Fruit fly (Drosophila melanogaster): ENCODE measurements around the gene Meltrin.

The Meltrin gene

DNA sequence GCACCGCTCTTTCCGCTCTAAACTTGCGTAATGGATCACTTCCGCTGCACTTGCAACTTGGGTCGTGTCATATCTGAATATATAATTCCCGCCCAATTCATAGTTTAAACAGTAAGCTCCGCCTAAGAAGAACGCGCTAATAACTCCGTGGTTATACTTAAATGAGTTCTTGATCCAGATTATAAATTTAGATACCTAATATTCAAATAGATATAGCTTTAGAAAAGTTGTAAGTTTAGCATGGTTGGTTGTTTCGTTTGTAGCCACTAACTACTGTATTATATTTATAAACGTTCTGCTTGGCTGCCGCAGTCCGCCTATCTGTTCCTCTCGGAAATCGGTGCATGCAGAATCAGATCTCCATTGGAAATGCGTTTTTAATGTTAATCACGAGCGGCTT, 45.8 kb upstream of the Meltrin start (continued):
- TF ChIP-seq D (optimal IDR thresholded peaks at IDR 0.05) (no peak), D (GFP tag; optimal IDR thresholded peaks at IDR 0.05) (peak; percentile 47), Dek (tag; optimal IDR thresholded peaks at IDR 0.05) (no peak), vnd (GFP tag; IDR thresholded peaks at IDR 0.05; ENCODE audit: partially characterized antibody) (no peak), CG5245 (GFP tag; optimal IDR thresholded peaks at IDR 0.05) (no peak), pfk (GFP tag; optimal IDR thresholded peaks at IDR 0.05) (no peak), CG9437 (GFP tag; optimal IDR thresholded peaks at IDR 0.05) (peak; percentile 28), ewg (GFP tag; optimal IDR thresholded peaks at IDR 0.05) (peak; percentile 36), chif (GFP tag; optimal IDR thresholded peaks at IDR 0.05) (peak; percentile 26 to 51), Atf-2 (GFP tag; optimal IDR thresholded peaks at IDR 0.05) (no peak), bab2 (GFP tag; optimal IDR thresholded peaks at IDR 0.05) (peak; percentile 20), CG17568 (GFP tag; optimal IDR thresholded peaks at IDR 0.05) (peak; percentile 34), jigr1 (GFP tag; IDR thresholded peaks at IDR 0.05) (no peak), Usf (GFP tag; optimal IDR thresholded peaks at IDR 0.05) (no peak), CG11456 (GFP tag; IDR thresholded peaks at IDR 0.05) (no peak), ac (GFP tag; optimal IDR thresholded peaks at IDR 0.05) (no peak), wek (GFP tag; optimal IDR thresholded peaks at IDR 0.05) (no peak), CG14667 (GFP tag; IDR thresholded peaks at IDR 0.05) (no peak), Meics (GFP tag; optimal IDR thresholded peaks at IDR 0.05) (peak; percentile 3), Oli (tag; optimal IDR thresholded peaks at IDR 0.05) (peak; percentile 60), gem (tag; optimal IDR thresholded peaks at IDR 0.05) (peak; percentile 75), rib (GFP tag; IDR thresholded peaks at IDR 0.05) (no peak), CG10979 (tag; optimal IDR thresholded peaks at IDR 0.05) (peak; percentile 65), Bdp1 (GFP tag; optimal IDR thresholded peaks at IDR 0.05) (no peak), B-H1 (GFP tag; IDR thresholded peaks at IDR 0.05) (peak; percentile 30; the same call in 1 of the 3 replicates), NFAT (GFP tag; IDR thresholded peaks at IDR 0.05) (no peak), phol (tag; optimal IDR thresholded peaks at IDR 0.05) (peak; percentile 73), stwl (tag; optimal IDR thresholded peaks at IDR 0.05) (no peak), emc (GFP tag; optimal IDR thresholded peaks at IDR 0.05) (no peak), CG2875 (GFP tag; optimal IDR thresholded peaks at IDR 0.05) (peak; percentile 46), ham (GFP tag; IDR thresholded peaks at IDR 0.05) (no peak), gsb (GFP tag; IDR thresholded peaks at IDR 0.05) (no peak), CG3065 (GFP tag; optimal IDR thresholded peaks at IDR 0.05) (no peak), CG10267 (tag; optimal IDR thresholded peaks at IDR 0.05) (peak; percentile 27), odd (GFP tag; optimal IDR thresholded peaks at IDR 0.05) (no peak), GATAe (GFP tag; conservative IDR thresholded peaks at IDR 0.05) (no peak), CG4404 (GFP tag; IDR thresholded peaks at IDR 0.05) (peak; percentile 46; the same call in 1 of the 2 replicates), lab (GFP tag; optimal IDR thresholded peaks at IDR 0.05) (peak; percentile 34), ash1 (GFP tag; optimal IDR thresholded peaks at IDR 0.05) (no peak), CG9609 (GFP tag; optimal IDR thresholded peaks at IDR 0.05) (no peak), Fer2 (tag; optimal IDR thresholded peaks at IDR 0.05) (no peak), CG4424 (GFP tag; optimal IDR thresholded peaks at IDR 0.05) (peak; percentile 31), Ssrp (tag; optimal IDR thresholded peaks at IDR 0.05) (peak; percentile 44), az2 (GFP tag; optimal IDR thresholded peaks at IDR 0.05) (peak; percentile 59), ssp (GFP tag; IDR thresholded peaks at IDR 0.05) (peak; percentile 48), CG5953 (GFP tag; IDR thresholded peaks at IDR 0.05) (no peak), her (GFP tag; optimal IDR thresholded peaks at IDR 0.05) (no peak), CG6813 (GFP tag; optimal IDR thresholded peaks at IDR 0.05) (no peak), ab (GFP tag; optimal IDR thresholded peaks at IDR 0.05) (no peak), run (tag; optimal IDR thresholded peaks at IDR 0.05) (no peak), CG12104 (GFP tag; optimal IDR thresholded peaks at IDR 0.05) (no peak), kay (GFP tag; optimal IDR thresholded peaks at IDR 0.05) (no peak)

All from whole organism, embryonic.